Fruit fly (Drosophila melanogaster): ENCODE measurements around the gene CG13875.

dm6 chr3L:224004-224951 is 44.6 kb downstream of the CG13875 start:
- TF ChIP-seq pan (optimal IDR thresholded peaks at IDR 0.05), result no peak
- TF ChIP-seq psq (optimal IDR thresholded peaks at IDR 0.05), result no peak

All from whole organism.